Worm (Caenorhabditis elegans) whole organism, young adult: ENCODE data around the gene Y116A8A.4.
"Not testable (repeated sequence)": the region's sequence is repeated elsewhere in the genome, so short reads cannot be mapped to it uniquely, and the experiment has no call there.

Experiments
- F49E8.2 ChIP-seq: sonication (generic microtip); optimal IDR thresholded peaks from 3 replicates; lab custom pipeline; 2017; ENCODE audit warnings: missing genetic modification characterization, mild to moderate bottlenecking, missing compliant biosample characterization, antibody characterized with exemption, moderate library complexity; ENCODE audit not compliant: insufficient read depth
- dpl-1 ChIP-seq: fragments of 150-350 bp; optimal IDR thresholded peaks from 2 replicates; lab custom pipeline; 2014; ENCODE audit warnings: missing biosample characterization, missing genetic modification reagents, missing genetic modification characterization
- madf-10 ChIP-seq: sonication (generic microtip); optimal IDR thresholded peaks from 2 replicates; lab custom pipeline; 2016; ENCODE audit warnings: mild to moderate bottlenecking, missing genetic modification characterization, missing compliant biosample characterization
- madf-6 ChIP-seq: fragments of 200-800 bp; sonication (Bioruptor generic); IDR thresholded peaks from 2 replicates; pipeline ENCODE4 v1.3.6; 2022; ENCODE audit warnings: missing genetic modification reagents, missing genetic modification characterization, missing compliant biosample characterization
- pha-4 ChIP-seq: fragments of 150-350 bp; sonication (generic microtip); optimal IDR thresholded peaks from 2 replicates; lab custom pipeline; 2014; ENCODE audit warnings: missing biosample characterization, missing genetic modification reagents, missing genetic modification characterization
- unc-62 ChIP-seq: fragments of 150-350 bp; optimal IDR thresholded peaks from 2 replicates; lab custom pipeline; 2014; ENCODE audit warnings: missing biosample characterization, missing genetic modification reagents, missing genetic modification characterization
- ztf-6 ChIP-seq: fragments of 200-800 bp; sonication (Bioruptor generic); IDR thresholded peaks from 2 replicates; pipeline ENCODE4 v1.3.6; 2022; ENCODE audit warnings: missing genetic modification reagents, missing genetic modification characterization, missing compliant biosample characterization

ce11 chrIV:16808586-16808985 is 14.0 kb upstream of the Y116A8A.4 start:
- TF ChIP-seq madf-6 (GFP tag; lab: Robert Waterston, UW); F49E8.2 (tag; lab: Kevin White, UChicago); unc-62 (GFP tag; lab: Kevin White, UChicago); madf-10 (tag; lab: Kevin White, UChicago); ztf-6 (GFP tag; lab: Robert Waterston, UW); pha-4 (tag; lab: Kevin White, UChicago); dpl-1 (GFP tag; lab: Kevin White, UChicago): not testable (repeated sequence)
